Fruit fly (Drosophila melanogaster) whole organism, embryonic: ENCODE data around the gene pbl.

Experiments
- Abd-B ChIP-seq: fragments of 200-800 bp; sonication (Bioruptor generic); optimal IDR thresholded peaks from 2 replicates; lab custom pipeline; 2018; ENCODE audit warnings: missing biosample characterization, mild to moderate bottlenecking, missing genetic modification characterization, moderate library complexity
- Aef1 ChIP-seq: fragments of 200-800 bp; sonication (Bioruptor generic); IDR thresholded peaks from 3 replicates; pipeline ENCODE4 v1.3.6; 2022; ENCODE audit warnings: missing biosample characterization, missing genetic modification characterization
- B-H2 ChIP-seq: fragments of 200-800 bp; sonication (Bioruptor generic); optimal IDR thresholded peaks from 2 replicates; lab custom pipeline; 2018; ENCODE audit warnings: missing biosample characterization, mild to moderate bottlenecking, missing genetic modification characterization
- CG14860 ChIP-seq: fragments of 200-800 bp; sonication (Bioruptor generic); IDR thresholded peaks from 3 replicates; pipeline ENCODE4 v1.3.6; 2022; ENCODE audit warnings: missing biosample characterization, missing genetic modification characterization; ENCODE audit not compliant: partially characterized antibody
- CG17359 ChIP-seq: fragments of 200-800 bp; sonication (Bioruptor generic); optimal IDR thresholded peaks from 3 replicates; lab custom pipeline; 2018; ENCODE audit warnings: missing biosample characterization, mild to moderate bottlenecking, missing genetic modification characterization, moderate library complexity
- CG17829 ChIP-seq: fragments of 200-800 bp; optimal IDR thresholded peaks from 2 replicates; lab custom pipeline; 2019; ENCODE audit warnings: missing biosample characterization, mild to moderate bottlenecking, missing genetic modification characterization, moderate library complexity
- CG30431 ChIP-seq: fragments of 200-800 bp; sonication (Bioruptor generic); optimal IDR thresholded peaks from 2 replicates; lab custom pipeline; 2017; ENCODE audit warnings: missing biosample characterization, missing genetic modification characterization
- CG3281 ChIP-seq: fragments of 200-800 bp; sonication (Bioruptor generic); optimal IDR thresholded peaks from 3 replicates; lab custom pipeline; 2017; ENCODE audit warnings: missing biosample characterization, mild to moderate bottlenecking, missing genetic modification characterization
- CG33557 ChIP-seq: fragments of 200-800 bp; sonication (Bioruptor generic); optimal IDR thresholded peaks from 2 replicates; lab custom pipeline; 2019; ENCODE audit warnings: missing biosample characterization, mild to moderate bottlenecking, missing genetic modification characterization, moderate library complexity
- CG34376 ChIP-seq: fragments of 200-800 bp; sonication (Bioruptor generic); optimal IDR thresholded peaks from 2 replicates; lab custom pipeline; 2018; ENCODE audit warnings: missing biosample characterization, mild to moderate bottlenecking, missing genetic modification characterization
- CG3726 ChIP-seq: fragments of 200-800 bp; sonication (Bioruptor generic); IDR thresholded peaks from 3 replicates; pipeline ENCODE4, ENCODE4 v1.3.6; 2022; ENCODE audit warnings: missing biosample characterization, missing genetic modification characterization
- CG4282 ChIP-seq: fragments of 200-800 bp; sonication (Bioruptor generic); optimal IDR thresholded peaks from 2 replicates; lab custom pipeline; 2016; ENCODE audit warnings: missing biosample characterization, missing genetic modification characterization
- CG4360 ChIP-seq: fragments of 200-800 bp; sonication (Bioruptor generic); IDR thresholded peaks from 2 replicates; pipeline ENCODE4 v1.3.6; 2022; ENCODE audit warnings: missing biosample characterization, missing genetic modification characterization
- CG4707 ChIP-seq: fragments of 200-800 bp; sonication (Bioruptor generic); optimal IDR thresholded peaks from 2 replicates; lab custom pipeline; 2018; ENCODE audit warnings: missing biosample characterization, mild to moderate bottlenecking, missing genetic modification characterization, moderate library complexity
- CG4854 ChIP-seq: fragments of 200-800 bp; sonication (Bioruptor generic); optimal IDR thresholded peaks from 2 replicates; lab custom pipeline; 2016; ENCODE audit warnings: missing biosample characterization, missing genetic modification characterization, inconsistent platforms
- CG7963 ChIP-seq: fragments of 200-800 bp; sonication (Bioruptor generic); IDR thresholded peaks from 3 replicates; pipeline ENCODE4 v1.3.6; 2022; ENCODE audit warnings: missing biosample characterization, missing genetic modification characterization; ENCODE audit not compliant: partially characterized antibody
- CG8290 ChIP-seq, 3 experiments: fragments of 200-800 bp; sonication (Bioruptor generic); optimal IDR thresholded peaks; 2 replicates each; lab custom pipeline; 2016 to 2019; ENCODE audit warnings: missing biosample characterization in 3 of 3, missing genetic modification characterization in 3 of 3, mild to moderate bottlenecking in 2 of 3, moderate library complexity in 1 of 3
- CG8359 ChIP-seq: fragments of 200-800 bp; sonication (Bioruptor generic); optimal IDR thresholded peaks from 2 replicates; lab custom pipeline; 2017; ENCODE audit warnings: missing biosample characterization, mild to moderate bottlenecking, missing genetic modification characterization, borderline replicate concordance
- CG9437 ChIP-seq: fragments of 200-800 bp; sonication (Bioruptor generic); optimal IDR thresholded peaks from 2 replicates; lab custom pipeline; 2018; ENCODE audit warnings: missing biosample characterization, mild to moderate bottlenecking, missing genetic modification characterization
- CG9797 ChIP-seq: fragments of 200-800 bp; sonication (Bioruptor generic); optimal IDR thresholded peaks from 3 replicates; lab custom pipeline; 2018; ENCODE audit warnings: missing biosample characterization, mild to moderate bottlenecking, missing genetic modification characterization
- Drgx ChIP-seq: fragments of 200-800 bp; sonication (Bioruptor generic); IDR thresholded peaks from 2 replicates; pipeline ENCODE4 v1.3.6; 2022; ENCODE audit warnings: missing biosample characterization, missing genetic modification characterization
- Hr51 ChIP-seq, 2 experiments: fragments of 200-800 bp; sonication (Bioruptor generic); optimal IDR thresholded peaks; 2 replicates in 1 of 2; 3 replicates in 1 of 2; lab custom pipeline; 2016 to 2018; ENCODE audit warnings: missing biosample characterization in 2 of 2, missing genetic modification characterization in 2 of 2, mild to moderate bottlenecking in 1 of 2, moderate library complexity in 1 of 2
- Hr78 ChIP-seq, 2 experiments: fragments of 200-800 bp in 1 of 2; fragments of >200 bp in 1 of 2; sonication (Bioruptor generic) in 1 of 2; optimal IDR thresholded peaks; 2 replicates each; lab custom pipeline; 2017 to 2019; ENCODE audit warnings: missing biosample characterization in 2 of 2, missing genetic modification characterization in 2 of 2, mild to moderate bottlenecking in 1 of 2, moderate library complexity in 1 of 2
- Kr ChIP-seq: fragments of 200-800 bp; sonication (Bioruptor generic); optimal IDR thresholded peaks from 2 replicates; lab custom pipeline; 2017; ENCODE audit warnings: missing biosample characterization, mild to moderate bottlenecking, missing genetic modification characterization
- MBD-R2 ChIP-seq: fragments of 200-800 bp; sonication (Bioruptor generic); IDR thresholded peaks from 2 replicates; pipeline ENCODE4 v1.3.6; 2022; ENCODE audit warnings: missing biosample characterization, missing genetic modification characterization
- NC2β ChIP-seq: fragments of 200-800 bp; sonication (Bioruptor generic); optimal IDR thresholded peaks from 2 replicates; lab custom pipeline; 2016; ENCODE audit warnings: missing biosample characterization, missing genetic modification characterization
- Sin3A ChIP-seq: fragments of >200 bp; optimal IDR thresholded peaks from 2 replicates; lab custom pipeline; 2018
- Sox102F ChIP-seq: fragments of 200-800 bp; sonication (Bioruptor generic); optimal IDR thresholded peaks from 2 replicates; lab custom pipeline; 2018; ENCODE audit warnings: missing biosample characterization, mild to moderate bottlenecking, missing genetic modification characterization, moderate library complexity
- Sry-δ ChIP-seq: fragments of 200-800 bp; sonication (Bioruptor generic); optimal IDR thresholded peaks from 2 replicates; lab custom pipeline; 2016; ENCODE audit warnings: missing biosample characterization, missing genetic modification characterization
- Taf1 ChIP-seq: fragments of 200-800 bp; sonication (Bioruptor generic); IDR thresholded peaks from 2 replicates; pipeline ENCODE4 v1.3.6; 2022; ENCODE audit warnings: missing biosample characterization, missing genetic modification characterization
- Vsx1 ChIP-seq: fragments of 200-800 bp; sonication (Bioruptor generic); optimal IDR thresholded peaks from 2 replicates; lab custom pipeline; 2017; ENCODE audit warnings: missing biosample characterization, mild to moderate bottlenecking, missing genetic modification characterization, missing genetic modification reagents
- cato ChIP-seq: fragments of 200-800 bp; sonication (Bioruptor generic); optimal IDR thresholded peaks from 2 replicates; lab custom pipeline; 2016; ENCODE audit warnings: missing biosample characterization, missing genetic modification characterization, borderline replicate concordance
- caup ChIP-seq: fragments of 200-800 bp; sonication (Bioruptor generic); optimal IDR thresholded peaks from 3 replicates; lab custom pipeline; 2017; ENCODE audit warnings: missing biosample characterization, mild to moderate bottlenecking, missing genetic modification characterization, moderate library complexity; ENCODE audit not compliant: severe bottlenecking
- chn ChIP-seq: fragments of 200-800 bp; sonication (Bioruptor generic); optimal IDR thresholded peaks from 2 replicates; lab custom pipeline; 2016; ENCODE audit warnings: missing biosample characterization, missing genetic modification characterization
- croc ChIP-seq: fragments of 200-800 bp; sonication (Bioruptor generic); conservative IDR thresholded peaks from 3 replicates; pipeline ENCODE4 v1.3.6; 2022; ENCODE audit warnings: missing biosample characterization, missing genetic modification characterization
- eve ChIP-seq, 2 experiments: fragments of >200 bp; optimal IDR thresholded peaks; 2 replicates each; lab custom pipeline; 2017; ENCODE audit warnings: missing biosample characterization in 2 of 2, missing genetic modification characterization in 2 of 2
- fu2 ChIP-seq: fragments of 200-800 bp; sonication (Bioruptor generic); optimal IDR thresholded peaks from 2 replicates; lab custom pipeline; 2016; ENCODE audit warnings: missing biosample characterization, missing genetic modification characterization
- grn ChIP-seq: fragments of 200-800 bp; sonication (Bioruptor generic); optimal IDR thresholded peaks from 3 replicates; lab custom pipeline; 2017; ENCODE audit warnings: missing biosample characterization, missing genetic modification characterization
- gsb-n ChIP-seq: fragments of 200-800 bp; sonication (Bioruptor generic); optimal IDR thresholded peaks from 3 replicates; lab custom pipeline; 2018; ENCODE audit warnings: missing biosample characterization, mild to moderate bottlenecking, missing genetic modification characterization
- kay ChIP-seq: fragments of 200-800 bp; sonication (Bioruptor generic); optimal IDR thresholded peaks from 2 replicates; lab custom pipeline; 2016; ENCODE audit warnings: missing biosample characterization, missing genetic modification characterization
- ken ChIP-seq: fragments of 200-800 bp; sonication (Bioruptor generic); IDR thresholded peaks from 3 replicates; pipeline ENCODE4 v1.3.6; 2022; ENCODE audit warnings: missing biosample characterization, missing genetic modification characterization
- lab ChIP-seq: fragments of 200-800 bp; sonication (Bioruptor generic); optimal IDR thresholded peaks from 3 replicates; lab custom pipeline; 2017; ENCODE audit warnings: missing biosample characterization, missing genetic modification characterization, mild to moderate bottlenecking, moderate library complexity, missing genetic modification reagents
- mirr ChIP-seq: fragments of 200-800 bp; sonication (Bioruptor generic); optimal IDR thresholded peaks from 3 replicates; lab custom pipeline; 2018; ENCODE audit warnings: missing biosample characterization, mild to moderate bottlenecking, missing genetic modification characterization
- nau ChIP-seq: fragments of 200-800 bp; sonication (Bioruptor generic); optimal IDR thresholded peaks from 3 replicates; lab custom pipeline; 2017; ENCODE audit warnings: missing biosample characterization, mild to moderate bottlenecking, missing genetic modification characterization, missing genetic modification reagents
- stwl ChIP-seq: fragments of 200-800 bp; sonication (Bioruptor generic); optimal IDR thresholded peaks from 3 replicates; lab custom pipeline; 2018; ENCODE audit warnings: missing biosample characterization, mild to moderate bottlenecking, missing genetic modification characterization, moderate library complexity
- sug ChIP-seq: fragments of 200-800 bp; optimal IDR thresholded peaks from 2 replicates; lab custom pipeline; 2019; ENCODE audit warnings: missing biosample characterization, mild to moderate bottlenecking, missing genetic modification characterization, moderate library complexity
- trem ChIP-seq: fragments of 200-800 bp; optimal IDR thresholded peaks from 3 replicates; lab custom pipeline; 2019; ENCODE audit warnings: missing biosample characterization, mild to moderate bottlenecking, missing genetic modification characterization, moderate library complexity
- wor ChIP-seq: fragments of 200-800 bp; sonication (Bioruptor generic); IDR thresholded peaks from 2 replicates; pipeline ENCODE4 v1.3.6; 2022; ENCODE audit warnings: missing biosample characterization, missing genetic modification characterization
- zfh1 ChIP-seq: fragments of 200-800 bp; sonication (Bioruptor generic); IDR thresholded peaks from 3 replicates; pipeline ENCODE4 v1.3.6; 2022; ENCODE audit warnings: missing biosample characterization, missing genetic modification characterization

The pbl gene

DNA sequence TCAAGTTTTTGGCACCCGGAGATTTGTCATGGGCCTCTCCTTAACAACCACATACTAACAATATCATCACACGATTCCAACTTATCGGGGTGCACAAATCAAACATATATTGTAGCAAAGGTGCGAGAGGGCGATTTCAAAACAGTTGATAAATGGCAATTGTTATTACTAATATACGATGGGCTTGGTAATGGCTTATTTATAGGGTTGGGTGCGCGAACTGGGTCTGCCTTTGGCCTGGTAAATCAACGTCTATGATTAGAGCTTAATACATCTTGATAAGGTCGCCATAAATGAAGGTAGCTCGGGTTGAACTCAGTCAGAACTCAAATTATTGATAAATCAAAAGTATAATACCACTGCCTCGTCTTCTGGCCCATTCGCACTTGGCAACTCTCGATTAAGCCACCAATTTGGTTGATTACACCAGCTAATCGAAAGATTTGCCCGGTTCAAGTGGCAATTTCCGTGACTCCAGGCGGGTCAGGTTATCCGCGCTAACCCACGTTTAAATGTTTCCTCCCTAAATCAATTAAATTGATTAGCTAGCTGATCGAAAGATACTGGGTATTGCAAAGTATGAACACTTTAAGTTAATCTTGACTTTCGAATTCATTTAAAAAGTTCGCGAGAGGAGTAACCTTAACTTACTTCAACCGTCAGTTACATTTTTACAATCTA, 28.9 kb upstream of the pbl start (continued):
- TF ChIP-seq CG33557 (GFP tag; lab: Kevin White, UChicago), result no peak
- TF ChIP-seq nau, result no peak
- peak; percentile 12 for TF ChIP-seq mirr (GFP tag; lab: Kevin White, UChicago)
- no peak for TF ChIP-seq gsb-n
- TF ChIP-seq wor, result no peak
- no peak for TF ChIP-seq CG17359 (tag; lab: Kevin White, UChicago)
- no peak for TF ChIP-seq CG14860 (GFP tag; lab: Robert Waterston, UW)
- peak; percentile 19 for TF ChIP-seq Vsx1 (GFP tag; lab: Kevin White, UChicago)
- TF ChIP-seq chn, result no peak
- TF ChIP-seq kay, result no peak
- TF ChIP-seq ken, result no peak
- TF ChIP-seq Sox102F, result no peak
- TF ChIP-seq B-H2 (GFP tag; lab: Kevin White, UChicago), result no peak
- TF ChIP-seq eve (GFP tag; optimal IDR thresholded peaks at IDR 0.05; lab: Kevin White, UChicago), result no peak
- TF ChIP-seq Aef1 (GFP tag; lab: Robert Waterston, UW), result no peak
- peak; percentile 91 for TF ChIP-seq CG34376
- no peak for TF ChIP-seq Kr (GFP tag; lab: Kevin White, UChicago)
- TF ChIP-seq Taf1 (GFP tag; lab: Robert Waterston, UW), result no peak
- no peak for TF ChIP-seq MBD-R2 (GFP tag; lab: Robert Waterston, UW)
- no peak for TF ChIP-seq NC2β (GFP tag; lab: Kevin White, UChicago)
- no peak for TF ChIP-seq fu2 (GFP tag; lab: Kevin White, UChicago)
- TF ChIP-seq croc, result no peak
- peak; percentile 67 for TF ChIP-seq grn (GFP tag; lab: Kevin White, UChicago)
- no peak for TF ChIP-seq CG3726 (GFP tag; lab: Robert Waterston, UW)
- TF ChIP-seq trem (tag; lab: Kevin White, UChicago), result no peak
- TF ChIP-seq sug (tag; lab: Kevin White, UChicago), result peak; percentile 81
- TF ChIP-seq cato, result no peak
- no peak for TF ChIP-seq CG4854 (GFP tag; lab: Kevin White, UChicago)
- peak in 1 of 2 experiments; percentile 21 for TF ChIP-seq Hr78 (GFP tag; optimal IDR thresholded peaks at IDR 0.05; lab: Kevin White, UChicago)
- no peak for TF ChIP-seq CG4707 (GFP tag; lab: Kevin White, UChicago)
- TF ChIP-seq caup (GFP tag; lab: Kevin White, UChicago), result no peak
- no peak for TF ChIP-seq CG4360 (GFP tag; lab: Robert Waterston, UW)
- no peak for TF ChIP-seq CG30431 (GFP tag; lab: Kevin White, UChicago)
- no peak for TF ChIP-seq Hr51 (GFP tag; optimal IDR thresholded peaks at IDR 0.05; lab: Kevin White, UChicago)
- TF ChIP-seq CG9797, result no peak
- no peak for TF ChIP-seq Abd-B (GFP tag; lab: Kevin White, UChicago)
- TF ChIP-seq CG17829 (tag; lab: Kevin White, UChicago), result no peak
- no peak for TF ChIP-seq CG8359 (GFP tag; lab: Kevin White, UChicago)
- TF ChIP-seq stwl (tag; lab: Kevin White, UChicago), result no peak
- TF ChIP-seq CG9437 (GFP tag; lab: Kevin White, UChicago), result no peak
- TF ChIP-seq Drgx, result no peak
- TF ChIP-seq CG7963 (GFP tag; lab: Robert Waterston, UW), result no peak
- TF ChIP-seq CG4282 (GFP tag; lab: Kevin White, UChicago), result no peak
- no peak for TF ChIP-seq CG3281 (GFP tag; lab: Kevin White, UChicago)
- no peak for TF ChIP-seq Sin3A
- TF ChIP-seq Sry-δ (GFP tag; lab: Kevin White, UChicago), result no peak
- no peak for TF ChIP-seq CG8290 (GFP tag; optimal IDR thresholded peaks at IDR 0.05; lab: Kevin White, UChicago)
- peak in 1 of 2 experiments; percentile 7 for TF ChIP-seq CG8290 (tag; optimal IDR thresholded peaks at IDR 0.05; lab: Kevin White, UChicago)
- peak; percentile 1 for TF ChIP-seq lab (GFP tag; lab: Kevin White, UChicago)
- TF ChIP-seq zfh1 (GFP tag; lab: Robert Waterston, UW), result no peak
